Fruit fly (Drosophila melanogaster): ENCODE results near the gene sbr.

sbr gene

dm6 chrX:10857853-10858252 is 11.0 kb upstream of the sbr start:
- TF ChIP-seq tj (GFP tag; optimal IDR thresholded peaks at IDR 0.05): no peak
- TF ChIP-seq CG14711 (tag; optimal IDR thresholded peaks at IDR 0.05): no peak
- TF ChIP-seq CG33017 (tag; optimal IDR thresholded peaks at IDR 0.05): no peak
- peak; percentile 62 for TF ChIP-seq Mnt (GFP tag; optimal IDR thresholded peaks at IDR 0.05)

- TF ChIP-seq tj (GFP tag; optimal IDR thresholded peaks at IDR 0.05) (peak; percentile 35), Clk (GFP tag; optimal IDR thresholded peaks at IDR 0.05) (no peak), pad (GFP tag; optimal IDR thresholded peaks at IDR 0.05) (peak; percentile 43), bab1 (GFP tag; optimal IDR thresholded peaks at IDR 0.05) (peak; percentile 73), cic (GFP tag; optimal IDR thresholded peaks at IDR 0.05) (no peak), Mnt (GFP tag; optimal IDR thresholded peaks at IDR 0.05) (peak; percentile 63), CG5204 (GFP tag; optimal IDR thresholded peaks at IDR 0.05) (no peak), CG12768 (GFP tag; optimal IDR thresholded peaks at IDR 0.05) (no peak), toe (GFP tag; optimal IDR thresholded peaks at IDR 0.05) (peak; percentile 75), CG1620 (GFP tag; optimal IDR thresholded peaks at IDR 0.05) (peak; percentile 84), Crg-1 (GFP tag; optimal IDR thresholded peaks at IDR 0.05) (peak; percentile 60), Hr96 (GFP tag; optimal IDR thresholded peaks at IDR 0.05) (no peak), CG7101 (tag; optimal IDR thresholded peaks at IDR 0.05) (peak; percentile 77), CG14711 (tag; optimal IDR thresholded peaks at IDR 0.05) (peak; percentile 61), ovo (GFP tag; optimal IDR thresholded peaks at IDR 0.05) (peak; percentile 92), CG11617 (GFP tag; optimal IDR thresholded peaks at IDR 0.05) (peak; percentile 5)
These were observed 10.5 kb upstream of the sbr start, which contains the start of the genes sofe and CG2186 for dm6 chrX:10857376-10857775. TSS of gene sofe (minus strand) at chrX:10857413. TSS of gene CG2186 (plus strand) at chrX:10857655.

- TF ChIP-seq CG7045 (GFP tag; optimal IDR thresholded peaks at IDR 0.05) (no peak), CG12768 (GFP tag; optimal IDR thresholded peaks at IDR 0.05) (no peak), CG1620 (GFP tag; optimal IDR thresholded peaks at IDR 0.05) (no peak), pad (GFP tag; optimal IDR thresholded peaks at IDR 0.05) (no peak), cic (GFP tag; optimal IDR thresholded peaks at IDR 0.05) (no peak), ovo (GFP tag; optimal IDR thresholded peaks at IDR 0.05) (peak; percentile 35), Mnt (GFP tag; optimal IDR thresholded peaks at IDR 0.05) (peak; percentile 14), CG5204 (GFP tag; optimal IDR thresholded peaks at IDR 0.05) (no peak), Clk (GFP tag; optimal IDR thresholded peaks at IDR 0.05) (no peak), tj (GFP tag; optimal IDR thresholded peaks at IDR 0.05) (no peak), Crg-1 (GFP tag; optimal IDR thresholded peaks at IDR 0.05) (no peak), CG7101 (tag; optimal IDR thresholded peaks at IDR 0.05) (peak; percentile 3), bab1 (GFP tag; optimal IDR thresholded peaks at IDR 0.05) (peak; percentile 39), CG14711 (tag; optimal IDR thresholded peaks at IDR 0.05) (peak; percentile 51)
These were observed 7.8 kb upstream of the sbr start, which contains the start of gene feo for dm6 chrX:10854686-10855085. TSS of gene feo (minus strand) at chrX:10854869.

dm6 chrX:10848565-10848964 is 1.7 kb upstream of the sbr start, which contains the start of gene CG2202:
TSS of gene CG2202 (plus strand) at chrX:10848757.
- TF ChIP-seq cic (GFP tag; optimal IDR thresholded peaks at IDR 0.05) (no peak), Mnt (GFP tag; optimal IDR thresholded peaks at IDR 0.05) (peak; percentile 34), CG14711 (tag; optimal IDR thresholded peaks at IDR 0.05) (peak; percentile 15), tj (GFP tag; optimal IDR thresholded peaks at IDR 0.05) (peak; percentile 10), CG7101 (tag; optimal IDR thresholded peaks at IDR 0.05) (no peak), bab1 (GFP tag; optimal IDR thresholded peaks at IDR 0.05) (peak; percentile 53), CG11617 (GFP tag; optimal IDR thresholded peaks at IDR 0.05) (no peak)

dm6 chrX:10847447-10847846 is 555 bp upstream of the sbr start:
- TF ChIP-seq bab1 (GFP tag; optimal IDR thresholded peaks at IDR 0.05) (no peak), CG7045 (GFP tag; optimal IDR thresholded peaks at IDR 0.05) (no peak), CG12768 (GFP tag; optimal IDR thresholded peaks at IDR 0.05) (no peak), Crg-1 (GFP tag; optimal IDR thresholded peaks at IDR 0.05) (no peak), CG5204 (GFP tag; optimal IDR thresholded peaks at IDR 0.05) (no peak), Clk (GFP tag; optimal IDR thresholded peaks at IDR 0.05) (no peak), kay (GFP tag; ENCODE audit: borderline replicate concordance) (no peak), tj (GFP tag; optimal IDR thresholded peaks at IDR 0.05) (no peak), ovo (GFP tag; optimal IDR thresholded peaks at IDR 0.05) (no peak), CG7101 (tag; optimal IDR thresholded peaks at IDR 0.05) (no peak), CG11617 (GFP tag; optimal IDR thresholded peaks at IDR 0.05) (no peak), Hr96 (GFP tag; optimal IDR thresholded peaks at IDR 0.05) (no peak), CG1620 (GFP tag; optimal IDR thresholded peaks at IDR 0.05) (no peak), cnc (optimal IDR thresholded peaks at IDR 0.05) (no peak), Mnt (GFP tag; optimal IDR thresholded peaks at IDR 0.05) (no peak), pad (GFP tag; optimal IDR thresholded peaks at IDR 0.05) (no peak)

dm6 chrX:10847436-10847446 is 349 bp upstream of the sbr start, which contains the start of gene Pgls:
TSS of gene Pgls (plus strand) at chrX:10847438.
- TF ChIP-seq CG33017 (tag; optimal IDR thresholded peaks at IDR 0.05) (no peak), CG7045 (GFP tag; optimal IDR thresholded peaks at IDR 0.05) (no peak), Clk (GFP tag; optimal IDR thresholded peaks at IDR 0.05) (no peak), bab1 (GFP tag; optimal IDR thresholded peaks at IDR 0.05) (no peak)

dm6 chrX:10845256-10845655 is 1.6 kb downstream of the sbr start:
- TF ChIP-seq pad (GFP tag; optimal IDR thresholded peaks at IDR 0.05) (peak; percentile 21), ovo (GFP tag; optimal IDR thresholded peaks at IDR 0.05) (no peak), CG7101 (tag; optimal IDR thresholded peaks at IDR 0.05) (peak; percentile 42), cic (GFP tag; optimal IDR thresholded peaks at IDR 0.05) (peak; percentile 74), Mnt (GFP tag; optimal IDR thresholded peaks at IDR 0.05) (peak; percentile 49), CG33017 (tag; optimal IDR thresholded peaks at IDR 0.05) (peak; percentile 28)

- TF ChIP-seq Clk (GFP tag; optimal IDR thresholded peaks at IDR 0.05): no peak
- TF ChIP-seq Mnt (GFP tag; optimal IDR thresholded peaks at IDR 0.05): peak; percentile 83
- no peak for TF ChIP-seq bab1 (GFP tag; optimal IDR thresholded peaks at IDR 0.05)
These were observed 2.1 kb downstream of the sbr start, which contains the start of gene CG32669 for dm6 chrX:10844807-10845206. TSS of gene CG32669 (minus strand) at chrX:10845081.
